In the genomic region with DNA sequence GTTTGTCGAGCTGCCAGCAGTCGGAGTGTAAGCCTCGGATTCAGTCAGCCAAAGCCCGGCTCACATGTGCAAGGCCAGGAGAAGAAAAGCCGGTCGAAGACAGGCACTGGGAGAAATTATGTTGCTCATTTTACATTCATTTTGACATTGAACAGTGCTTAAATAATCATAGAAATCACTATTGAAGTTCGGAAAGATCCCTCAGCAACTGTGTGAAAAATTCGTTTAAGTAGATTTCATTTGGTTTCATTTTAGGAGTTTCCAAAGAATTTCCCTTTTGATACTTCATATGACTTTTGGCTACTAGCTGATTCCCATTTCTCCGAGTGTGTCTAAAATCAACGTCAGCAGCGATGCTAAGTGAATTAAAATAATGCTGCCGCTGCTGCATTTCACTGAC, we compare ENCODE assay signal across 1 fruit fly cellular context.
TF ChIP-seq lines count a peak whose summit lies in the region.

No protein-coding gene starts in this region.

TF ChIP-seq in whole organism, embryonic, 481 proteins besides CTCF, POLR2A, EP300 and RAD21 (continued from another document and continues in another):
- no peak for TF ChIP-seq CG3163 (GFP tag; optimal IDR thresholded peaks at IDR 0.05; lab: Kevin White, UChicago)
- TF ChIP-seq run (tag; optimal IDR thresholded peaks at IDR 0.05; lab: Kevin White, UChicago): no peak
- TF ChIP-seq CG4730 (GFP tag; IDR thresholded peaks at IDR 0.05; lab: Robert Waterston, UW): no peak
- TF ChIP-seq chm (GFP tag; IDR thresholded peaks at IDR 0.05; lab: Robert Waterston, UW): no peak
- no peak for TF ChIP-seq CG13296 (GFP tag; optimal IDR thresholded peaks at IDR 0.05; lab: Kevin White, UChicago)
- TF ChIP-seq Neu2 (GFP tag; optimal IDR thresholded peaks at IDR 0.05; lab: Kevin White, UChicago; ENCODE audit: borderline replicate concordance): no peak
- TF ChIP-seq CG10654 (GFP tag; optimal IDR thresholded peaks at IDR 0.05; lab: Kevin White, UChicago): no peak
- no peak for TF ChIP-seq ase (GFP tag; IDR thresholded peaks at IDR 0.05; lab: Robert Waterston, UW)
- no peak for TF ChIP-seq CG2116 (GFP tag; optimal IDR thresholded peaks at IDR 0.05; lab: Kevin White, UChicago)
- TF ChIP-seq luna (GFP tag; optimal IDR thresholded peaks at IDR 0.05; lab: Kevin White, UChicago): no peak
- TF ChIP-seq CG12155 (GFP tag; optimal IDR thresholded peaks at IDR 0.05; lab: Kevin White, UChicago): no peak
- TF ChIP-seq jumu (GFP tag; optimal IDR thresholded peaks at IDR 0.05; lab: Kevin White, UChicago): no peak
- no peak for TF ChIP-seq CG2875 (GFP tag; optimal IDR thresholded peaks at IDR 0.05; lab: Kevin White, UChicago)
- TF ChIP-seq insv (GFP tag; optimal IDR thresholded peaks at IDR 0.05; lab: Kevin White, UChicago): no peak
- TF ChIP-seq Dek (tag; optimal IDR thresholded peaks at IDR 0.05; lab: Kevin White, UChicago): no peak
- TF ChIP-seq CG11456 (GFP tag; IDR thresholded peaks at IDR 0.05; lab: Robert Waterston, UW): no peak
- TF ChIP-seq gsb (GFP tag; IDR thresholded peaks at IDR 0.05; lab: Robert Waterston, UW): no peak
- TF ChIP-seq Camta (GFP tag; optimal IDR thresholded peaks at IDR 0.05; lab: Kevin White, UChicago): no peak
- TF ChIP-seq twi (tag; optimal IDR thresholded peaks at IDR 0.05; lab: Kevin White, UChicago): no peak
- TF ChIP-seq Pdp1 (GFP tag; optimal IDR thresholded peaks at IDR 0.05; lab: Kevin White, UChicago): peak in 1 of 2 experiments; percentile 7
- TF ChIP-seq CG3281 (GFP tag; optimal IDR thresholded peaks at IDR 0.05; lab: Kevin White, UChicago): no peak
- TF ChIP-seq CG3726 (GFP tag; IDR thresholded peaks at IDR 0.05; lab: Robert Waterston, UW): no peak
- TF ChIP-seq esg (GFP tag; conservative IDR thresholded peaks at IDR 0.05; lab: Robert Waterston, UW): no peak
- no peak for TF ChIP-seq schlank (tag; optimal IDR thresholded peaks at IDR 0.05; lab: Kevin White, UChicago)
- no peak for TF ChIP-seq Ada2b (GFP tag; IDR thresholded peaks at IDR 0.05; lab: Robert Waterston, UW)
- no peak for TF ChIP-seq p53 (GFP tag; optimal IDR thresholded peaks at IDR 0.05; lab: Kevin White, UChicago)
- TF ChIP-seq CG18619 (GFP tag; optimal IDR thresholded peaks at IDR 0.05; lab: Kevin White, UChicago): no peak
- TF ChIP-seq cad (GFP tag; optimal IDR thresholded peaks at IDR 0.05; lab: Kevin White, UChicago): no peak
- TF ChIP-seq CG5953 (GFP tag; IDR thresholded peaks at IDR 0.05; lab: Robert Waterston, UW): 0 out of 2 replicates have a peak, but pooled peaks have one; percentile 22
- TF ChIP-seq ap (GFP tag; IDR thresholded peaks at IDR 0.05; lab: Robert Waterston, UW): no peak
- TF ChIP-seq bab2 (GFP tag; optimal IDR thresholded peaks at IDR 0.05; lab: Kevin White, UChicago): peak; percentile 9
- TF ChIP-seq cato (GFP tag; optimal IDR thresholded peaks at IDR 0.05; lab: Kevin White, UChicago; ENCODE audit: borderline replicate concordance): no peak
- no peak for TF ChIP-seq mirr (GFP tag; optimal IDR thresholded peaks at IDR 0.05; lab: Kevin White, UChicago)
- TF ChIP-seq CG17568 (GFP tag; optimal IDR thresholded peaks at IDR 0.05; lab: Kevin White, UChicago): no peak
- no peak for TF ChIP-seq dmrt99B (tag; optimal IDR thresholded peaks at IDR 0.05; lab: Kevin White, UChicago)
- no peak for TF ChIP-seq CG13287 (GFP tag; IDR thresholded peaks at IDR 0.05; lab: Robert Waterston, UW; ENCODE audit: partially characterized antibody)
- TF ChIP-seq MTF-1 (GFP tag; optimal IDR thresholded peaks at IDR 0.05; lab: Kevin White, UChicago; ENCODE audit: borderline replicate concordance): no peak
- TF ChIP-seq Oli (tag; optimal IDR thresholded peaks at IDR 0.05; lab: Kevin White, UChicago): peak; percentile 57
- peak; percentile 43 for TF ChIP-seq tap (tag; optimal IDR thresholded peaks at IDR 0.05; lab: Kevin White, UChicago)
- TF ChIP-seq btn (GFP tag; optimal IDR thresholded peaks at IDR 0.05; lab: Kevin White, UChicago): peak; percentile 50
- no peak for TF ChIP-seq sob (GFP tag; IDR thresholded peaks at IDR 0.05; lab: Robert Waterston, UW)
- TF ChIP-seq cas (GFP tag; IDR thresholded peaks at IDR 0.05; lab: Robert Waterston, UW): no peak
- TF ChIP-seq D (optimal IDR thresholded peaks at IDR 0.05; lab: Kevin White, UChicago): no peak
- no peak for TF ChIP-seq D (GFP tag; optimal IDR thresholded peaks at IDR 0.05; lab: Kevin White, UChicago)
- TF ChIP-seq CG16813 (GFP tag; IDR thresholded peaks at IDR 0.05; lab: Robert Waterston, UW; ENCODE audit: partially characterized antibody): no peak
- no peak for TF ChIP-seq aop (GFP tag; IDR thresholded peaks at IDR 0.05; lab: Robert Waterston, UW)
- TF ChIP-seq tio (GFP tag; optimal IDR thresholded peaks at IDR 0.05; lab: Kevin White, UChicago): no peak
- TF ChIP-seq Optix (GFP tag; IDR thresholded peaks at IDR 0.05; lab: Robert Waterston, UW): no peak
- TF ChIP-seq CG12391 (tag; optimal IDR thresholded peaks at IDR 0.05; lab: Kevin White, UChicago): peak; percentile 43
- no peak for TF ChIP-seq slou (GFP tag; optimal IDR thresholded peaks at IDR 0.05; lab: Kevin White, UChicago)
- no peak for TF ChIP-seq wdn (GFP tag; IDR thresholded peaks at IDR 0.05; lab: Robert Waterston, UW)
- no peak for TF ChIP-seq CG7556 (GFP tag; optimal IDR thresholded peaks at IDR 0.05; lab: Kevin White, UChicago)
- no peak for TF ChIP-seq CG15073 (GFP tag; optimal IDR thresholded peaks at IDR 0.05; lab: Kevin White, UChicago)
- no peak for TF ChIP-seq CG7928 (GFP tag; optimal IDR thresholded peaks at IDR 0.05; lab: Kevin White, UChicago)
- TF ChIP-seq CG3407 (GFP tag; optimal IDR thresholded peaks at IDR 0.05; lab: Kevin White, UChicago): peak; percentile 4
- TF ChIP-seq zf30C (GFP tag; optimal IDR thresholded peaks at IDR 0.05; lab: Kevin White, UChicago): peak; percentile 11
- no peak for TF ChIP-seq nerfin-2 (GFP tag; IDR thresholded peaks at IDR 0.05; lab: Robert Waterston, UW; ENCODE audit: partially characterized antibody)
- TF ChIP-seq crol (GFP tag; IDR thresholded peaks at IDR 0.05; lab: Robert Waterston, UW): no peak
- no peak for TF ChIP-seq Dfd (GFP tag; optimal IDR thresholded peaks at IDR 0.05; lab: Kevin White, UChicago)
- TF ChIP-seq CG11247 (GFP tag; IDR thresholded peaks at IDR 0.05; lab: Robert Waterston, UW): no peak
- TF ChIP-seq CG10959 (GFP tag; IDR thresholded peaks at IDR 0.05; lab: Robert Waterston, UW): no peak
- no peak for TF ChIP-seq CG15696 (tag; optimal IDR thresholded peaks at IDR 0.05; lab: Kevin White, UChicago)
- TF ChIP-seq CG2889 (GFP tag; IDR thresholded peaks at IDR 0.05; lab: Robert Waterston, UW): no peak
- TF ChIP-seq nau (GFP tag; optimal IDR thresholded peaks at IDR 0.05; lab: Kevin White, UChicago): peak; percentile 8
- no peak for TF ChIP-seq CG11695 (GFP tag; IDR thresholded peaks at IDR 0.05; lab: Robert Waterston, UW)
- TF ChIP-seq CG1602 (GFP tag; optimal IDR thresholded peaks at IDR 0.05; lab: Kevin White, UChicago): no peak
- TF ChIP-seq CG14710 (tag; optimal IDR thresholded peaks at IDR 0.05; lab: Kevin White, UChicago): peak; percentile 11
- TF ChIP-seq Dip2 (GFP tag; IDR thresholded peaks at IDR 0.05; lab: Robert Waterston, UW): no peak
- TF ChIP-seq dm (GFP tag; optimal IDR thresholded peaks at IDR 0.05; lab: Kevin White, UChicago): no peak
- no peak for TF ChIP-seq CG1792 (GFP tag; optimal IDR thresholded peaks at IDR 0.05; lab: Kevin White, UChicago)
- TF ChIP-seq bsh (GFP tag; optimal IDR thresholded peaks at IDR 0.05; lab: Kevin White, UChicago): peak; percentile 41 to 72
- TF ChIP-seq CG17829 (tag; optimal IDR thresholded peaks at IDR 0.05; lab: Kevin White, UChicago): peak; percentile 40
- TF ChIP-seq Hr3 (GFP tag; optimal IDR thresholded peaks at IDR 0.05; lab: Kevin White, UChicago): peak; percentile 8
- TF ChIP-seq CG32532 (GFP tag; IDR thresholded peaks at IDR 0.05; lab: Robert Waterston, UW): no peak
- TF ChIP-seq Atf-2 (GFP tag; optimal IDR thresholded peaks at IDR 0.05; lab: Kevin White, UChicago): no peak
- TF ChIP-seq hbn (GFP tag; IDR thresholded peaks at IDR 0.05; lab: Robert Waterston, UW; ENCODE audit: partially characterized antibody): no peak
- no peak for TF ChIP-seq ERR (GFP tag; optimal IDR thresholded peaks at IDR 0.05; lab: Kevin White, UChicago)
- TF ChIP-seq CG12236 (GFP tag; optimal IDR thresholded peaks at IDR 0.05; lab: Kevin White, UChicago): no peak
- TF ChIP-seq CG8089 (GFP tag; optimal IDR thresholded peaks at IDR 0.05; lab: Kevin White, UChicago): no peak
- TF ChIP-seq bcd (GFP tag; optimal IDR thresholded peaks at IDR 0.05; lab: Kevin White, UChicago): no peak
- no peak for TF ChIP-seq ab (GFP tag; optimal IDR thresholded peaks at IDR 0.05; lab: Kevin White, UChicago)
- TF ChIP-seq ara (GFP tag; IDR thresholded peaks at IDR 0.05; lab: Robert Waterston, UW): no peak
- TF ChIP-seq Trl (optimal IDR thresholded peaks at IDR 0.05; lab: Kevin White, UChicago): no peak
- no peak for TF ChIP-seq Trl (GFP tag; optimal IDR thresholded peaks at IDR 0.05; lab: Kevin White, UChicago)
- TF ChIP-seq shn (GFP tag; optimal IDR thresholded peaks at IDR 0.05; lab: Kevin White, UChicago): no peak
- no peak for TF ChIP-seq CkIIα-i1 (GFP tag; IDR thresholded peaks at IDR 0.05; lab: Robert Waterston, UW)
- no peak for TF ChIP-seq gcm (GFP tag; optimal IDR thresholded peaks at IDR 0.05; lab: Kevin White, UChicago)
- TF ChIP-seq HmgD (GFP tag; optimal IDR thresholded peaks at IDR 0.05; lab: Kevin White, UChicago): no peak
- no peak for TF ChIP-seq nom (GFP tag; optimal IDR thresholded peaks at IDR 0.05; lab: Kevin White, UChicago)
- no peak for TF ChIP-seq Doc2 (GFP tag; IDR thresholded peaks at IDR 0.05; lab: Robert Waterston, UW)
- TF ChIP-seq klu (GFP tag; IDR thresholded peaks at IDR 0.05; lab: Robert Waterston, UW): no peak
- TF ChIP-seq Drgx (GFP tag; IDR thresholded peaks at IDR 0.05; lab: Robert Waterston, UW): peak; percentile 79
- TF ChIP-seq Dref (GFP tag; IDR thresholded peaks at IDR 0.05; lab: Robert Waterston, UW): no peak
- TF ChIP-seq prd (optimal IDR thresholded peaks at IDR 0.05; lab: Kevin White, UChicago): no peak
- TF ChIP-seq prd (GFP tag; IDR thresholded peaks at IDR 0.05; lab: Robert Waterston, UW): peak; percentile 39; the same call in 1 of the 3 replicates
- peak; percentile 51 for TF ChIP-seq CG2678 (tag; optimal IDR thresholded peaks at IDR 0.05; lab: Kevin White, UChicago)
- TF ChIP-seq Fer2 (tag; optimal IDR thresholded peaks at IDR 0.05; lab: Kevin White, UChicago): no peak
- TF ChIP-seq kay (GFP tag; optimal IDR thresholded peaks at IDR 0.05; lab: Kevin White, UChicago): no peak
- TF ChIP-seq Meics (GFP tag; optimal IDR thresholded peaks at IDR 0.05; lab: Kevin White, UChicago): no peak
- no peak for TF ChIP-seq HHEX (GFP tag; optimal IDR thresholded peaks at IDR 0.05; lab: Kevin White, UChicago)
- TF ChIP-seq CG13775 (GFP tag; optimal IDR thresholded peaks at IDR 0.05; lab: Kevin White, UChicago): no peak
- peak; percentile 56 for TF ChIP-seq CG2712 (tag; optimal IDR thresholded peaks at IDR 0.05; lab: Kevin White, UChicago)
- TF ChIP-seq Nf-YA (GFP tag; IDR thresholded peaks at IDR 0.05; lab: Robert Waterston, UW): no peak
- no peak for TF ChIP-seq CG42726 (GFP tag; IDR thresholded peaks at IDR 0.05; lab: Robert Waterston, UW; ENCODE audit: partially characterized antibody)
- no peak for TF ChIP-seq gt (GFP tag; IDR thresholded peaks at IDR 0.05; lab: Robert Waterston, UW)
- no peak for TF ChIP-seq ftz-f1 (GFP tag; optimal IDR thresholded peaks at IDR 0.05; lab: Kevin White, UChicago)
- TF ChIP-seq stwl (tag; optimal IDR thresholded peaks at IDR 0.05; lab: Kevin White, UChicago): no peak
- no peak for TF ChIP-seq Fer1 (GFP tag; optimal IDR thresholded peaks at IDR 0.05; lab: Kevin White, UChicago)
- TF ChIP-seq CG8765 (GFP tag; IDR thresholded peaks at IDR 0.05; lab: Robert Waterston, UW): no peak
- TF ChIP-seq TFAM (GFP tag; optimal IDR thresholded peaks at IDR 0.05; lab: Kevin White, UChicago): no peak
- TF ChIP-seq CG8924 (tag; optimal IDR thresholded peaks at IDR 0.05; lab: Kevin White, UChicago): peak; percentile 3
- TF ChIP-seq CG18262 (tag; optimal IDR thresholded peaks at IDR 0.05; lab: Kevin White, UChicago): peak; percentile 46
- TF ChIP-seq usp (GFP tag; optimal IDR thresholded peaks at IDR 0.05; lab: Kevin White, UChicago): no peak
- TF ChIP-seq hkb (optimal IDR thresholded peaks at IDR 0.05; lab: Kevin White, UChicago): no peak
- TF ChIP-seq hkb (GFP tag; IDR thresholded peaks at IDR 0.05; lab: Robert Waterston, UW): 0 out of 2 replicates have a peak, but pooled peaks have one; percentile 16
- peak; percentile 5 for TF ChIP-seq CG5245 (GFP tag; optimal IDR thresholded peaks at IDR 0.05; lab: Kevin White, UChicago)
- TF ChIP-seq Kr (GFP tag; optimal IDR thresholded peaks at IDR 0.05; lab: Kevin White, UChicago): no peak
- no peak for TF ChIP-seq tna (GFP tag; IDR thresholded peaks at IDR 0.05; lab: Robert Waterston, UW; ENCODE audit: partially characterized antibody)
- no peak for TF ChIP-seq CG9817 (tag; optimal IDR thresholded peaks at IDR 0.05; lab: Kevin White, UChicago)
- TF ChIP-seq onecut (GFP tag; IDR thresholded peaks at IDR 0.05; lab: Robert Waterston, UW): no peak
- TF ChIP-seq Gsc (GFP tag; IDR thresholded peaks at IDR 0.05; lab: Robert Waterston, UW): no peak
- no peak for TF ChIP-seq mam (GFP tag; optimal IDR thresholded peaks at IDR 0.05; lab: Kevin White, UChicago)
- TF ChIP-seq CG7963 (GFP tag; IDR thresholded peaks at IDR 0.05; lab: Robert Waterston, UW; ENCODE audit: partially characterized antibody): no peak
- no peak for TF ChIP-seq Max (GFP tag; optimal IDR thresholded peaks at IDR 0.05; lab: Kevin White, UChicago)
- TF ChIP-seq salm (tag; optimal IDR thresholded peaks at IDR 0.05; lab: Kevin White, UChicago): no peak
- no peak for TF ChIP-seq Lhr (GFP tag; optimal IDR thresholded peaks at IDR 0.05; lab: Kevin White, UChicago)
- TF ChIP-seq Antp (GFP tag; optimal IDR thresholded peaks at IDR 0.05; lab: Kevin White, UChicago): peak; percentile 19
- TF ChIP-seq CG17912 (GFP tag; optimal IDR thresholded peaks at IDR 0.05; lab: Kevin White, UChicago): no peak
- TF ChIP-seq CG7372 (GFP tag; IDR thresholded peaks at IDR 0.05; lab: Robert Waterston, UW): no peak
- TF ChIP-seq CG8290 (GFP tag; optimal IDR thresholded peaks at IDR 0.05; lab: Kevin White, UChicago): no peak
- TF ChIP-seq CG8290 (tag; optimal IDR thresholded peaks at IDR 0.05; lab: Kevin White, UChicago): no peak
- TF ChIP-seq CG33213 (GFP tag; optimal IDR thresholded peaks at IDR 0.05; lab: Kevin White, UChicago): no peak
- TF ChIP-seq fu2 (GFP tag; optimal IDR thresholded peaks at IDR 0.05; lab: Kevin White, UChicago): no peak
- no peak for TF ChIP-seq slp2 (GFP tag; optimal IDR thresholded peaks at IDR 0.05; lab: Kevin White, UChicago)
